Worm (Caenorhabditis elegans) whole organism, late embryonic: ENCODE data around the gene Y73B6BL.12.
A peak's percentile ranks its signal among the peaks of the same experiment; 100 is the strongest.

Experiments
- C08G9.2 ChIP-seq: sonication (generic microtip); optimal IDR thresholded peaks from 2 replicates; lab custom pipeline; 2016; ENCODE audit warnings: mild to moderate bottlenecking, missing genetic modification characterization, moderate library complexity, missing compliant biosample characterization
- C38D4.7 ChIP-seq: fragments of 200-800 bp; sonication (Bioruptor generic); optimal IDR thresholded peaks from 2 replicates; lab custom pipeline; 2018; ENCODE audit warnings: mild to moderate bottlenecking, missing genetic modification characterization, moderate library complexity, missing compliant biosample characterization
- F13H6.1 ChIP-seq: sonication (generic microtip); optimal IDR thresholded peaks from 2 replicates; lab custom pipeline; 2016; ENCODE audit warnings: missing genetic modification characterization, missing compliant biosample characterization
- K02D7.2 ChIP-seq: sonication (generic microtip); optimal IDR thresholded peaks from 2 replicates; lab custom pipeline; 2017; ENCODE audit warnings: mild to moderate bottlenecking, missing genetic modification characterization, missing compliant biosample characterization
- T23F11.4 ChIP-seq: fragments of 200-800 bp; sonication (Bioruptor generic); optimal IDR thresholded peaks from 2 replicates; lab custom pipeline; 2018; ENCODE audit warnings: mild to moderate bottlenecking, missing genetic modification characterization, missing compliant biosample characterization
- Y22D7AL.16 ChIP-seq: sonication (generic microtip); optimal IDR thresholded peaks from 2 replicates; lab custom pipeline; 2016; ENCODE audit warnings: missing genetic modification characterization, missing compliant biosample characterization
- ama-1 ChIP-seq: fragments of 150-350 bp; optimal IDR thresholded peaks from 2 replicates; lab custom pipeline; 2014
- ceh-14 ChIP-seq: sonication (generic microtip); optimal IDR thresholded peaks from 2 replicates; lab custom pipeline; 2016; ENCODE audit warnings: missing genotype, missing genetic modification characterization, missing compliant biosample characterization
- ceh-18 ChIP-seq: sonication (generic microtip); optimal IDR thresholded peaks from 2 replicates; lab custom pipeline; 2016; ENCODE audit warnings: missing genetic modification characterization, missing compliant biosample characterization
- ceh-19 ChIP-seq: fragments of 200-800 bp; sonication (Bioruptor generic); optimal IDR thresholded peaks from 2 replicates; lab custom pipeline; 2018; ENCODE audit warnings: mild to moderate bottlenecking, missing genetic modification characterization, missing compliant biosample characterization
- ceh-22 ChIP-seq: sonication (generic microtip); optimal IDR thresholded peaks from 2 replicates; lab custom pipeline; 2017; ENCODE audit warnings: missing biosample characterization, missing genetic modification characterization
- ceh-24 ChIP-seq: sonication (generic microtip); optimal IDR thresholded peaks from 2 replicates; lab custom pipeline; 2016; ENCODE audit warnings: mild to moderate bottlenecking, missing genetic modification characterization, missing compliant biosample characterization
- ceh-30 ChIP-seq: fragments of 150-350 bp; optimal IDR thresholded peaks from 2 replicates; lab custom pipeline; 2014; ENCODE audit warnings: missing biosample characterization, missing genetic modification characterization
- ceh-31 ChIP-seq: sonication (generic microtip); optimal IDR thresholded peaks from 2 replicates; lab custom pipeline; 2016; ENCODE audit warnings: missing genetic modification characterization, missing compliant biosample characterization
- ceh-48 ChIP-seq: sonication (generic microtip); optimal IDR thresholded peaks from 2 replicates; lab custom pipeline; 2016; ENCODE audit warnings: missing genetic modification characterization, inconsistent platforms, missing compliant biosample characterization
- che-1 ChIP-seq: sonication (generic microtip); optimal IDR thresholded peaks from 2 replicates; lab custom pipeline; 2016; ENCODE audit warnings: mild to moderate bottlenecking, missing genetic modification characterization, missing compliant biosample characterization
- dve-1 ChIP-seq: sonication (generic microtip); optimal IDR thresholded peaks from 2 replicates; lab custom pipeline; 2017; ENCODE audit warnings: antibody characterized with exemption, mild to moderate bottlenecking, missing genetic modification characterization, missing compliant biosample characterization
- elt-4 ChIP-seq: sonication (generic microtip); optimal IDR thresholded peaks from 2 replicates; lab custom pipeline; 2016; ENCODE audit warnings: missing genetic modification characterization, missing compliant biosample characterization
- fax-1 ChIP-seq: sonication (generic microtip); optimal IDR thresholded peaks from 2 replicates; lab custom pipeline; 2016; ENCODE audit warnings: missing genotype, missing genetic modification characterization, missing compliant biosample characterization
- fkh-6 ChIP-seq: sonication (generic microtip); optimal IDR thresholded peaks from 2 replicates; lab custom pipeline; 2016; ENCODE audit warnings: missing genetic modification characterization, missing compliant biosample characterization
- gmeb-2 ChIP-seq: sonication (generic microtip); optimal IDR thresholded peaks from 2 replicates; lab custom pipeline; 2016; ENCODE audit warnings: missing genetic modification characterization, inconsistent platforms, missing compliant biosample characterization
- hlh-13 ChIP-seq: fragments of 200-800 bp; sonication (Bioruptor generic); optimal IDR thresholded peaks from 2 replicates; lab custom pipeline; 2018; ENCODE audit warnings: mild to moderate bottlenecking, missing genetic modification characterization, missing compliant biosample characterization
- hlh-15 ChIP-seq: sonication (generic microtip); optimal IDR thresholded peaks from 2 replicates; lab custom pipeline; 2016; ENCODE audit warnings: missing genetic modification characterization, missing compliant biosample characterization
- hlh-30 ChIP-seq: sonication (generic microtip); optimal IDR thresholded peaks from 2 replicates; lab custom pipeline; 2017; ENCODE audit warnings: antibody characterized with exemption, missing genetic modification characterization, missing compliant biosample characterization; ENCODE audit not compliant: insufficient read depth
- hlh-8 ChIP-seq: sonication (generic microtip); optimal IDR thresholded peaks from 2 replicates; lab custom pipeline; 2016; ENCODE audit warnings: missing genotype, missing genetic modification characterization, missing compliant biosample characterization
- lim-6 ChIP-seq: sonication (generic microtip); optimal IDR thresholded peaks from 2 replicates; lab custom pipeline; 2016; ENCODE audit warnings: missing genetic modification characterization, missing compliant biosample characterization
- lin-11 ChIP-seq: fragments of 200-800 bp; sonication (Bioruptor generic); optimal IDR thresholded peaks from 2 replicates; lab custom pipeline; 2018; ENCODE audit warnings: mild to moderate bottlenecking, missing genetic modification characterization, missing compliant biosample characterization
- madf-2 ChIP-seq: sonication (generic microtip); optimal IDR thresholded peaks from 2 replicates; lab custom pipeline; 2017; ENCODE audit warnings: missing genetic modification characterization, missing compliant biosample characterization
- mec-3 ChIP-seq: sonication (generic microtip); optimal IDR thresholded peaks from 2 replicates; lab custom pipeline; 2016; ENCODE audit warnings: borderline replicate concordance, missing genetic modification characterization, missing compliant biosample characterization
- nfya-1 ChIP-seq: sonication (generic microtip); optimal IDR thresholded peaks from 2 replicates; lab custom pipeline; 2017; ENCODE audit warnings: missing genetic modification characterization, mild to moderate bottlenecking, missing compliant biosample characterization, antibody characterized with exemption, moderate library complexity
- nhr-232 ChIP-seq: sonication (generic microtip); optimal IDR thresholded peaks from 2 replicates; lab custom pipeline; 2016; ENCODE audit warnings: missing genetic modification characterization, missing compliant biosample characterization
- odd-2 ChIP-seq: sonication (generic microtip); optimal IDR thresholded peaks from 2 replicates; lab custom pipeline; 2017; ENCODE audit warnings: antibody characterized with exemption, mild to moderate bottlenecking, missing genetic modification characterization, missing compliant biosample characterization
- pax-1 ChIP-seq: fragments of 150-350 bp; optimal IDR thresholded peaks from 2 replicates; lab custom pipeline; 2014; ENCODE audit warnings: missing biosample characterization, missing genetic modification characterization
- pha-2 ChIP-seq: sonication (generic microtip); optimal IDR thresholded peaks from 2 replicates; lab custom pipeline; 2017; ENCODE audit warnings: mild to moderate bottlenecking, missing genetic modification characterization, missing compliant biosample characterization
- pqm-1 ChIP-seq: sonication (generic microtip); optimal IDR thresholded peaks from 2 replicates; lab custom pipeline; 2016; ENCODE audit warnings: missing genetic modification characterization, missing compliant biosample characterization
- pros-1 ChIP-seq: fragments of 150-350 bp; optimal IDR thresholded peaks from 2 replicates; lab custom pipeline; 2014; ENCODE audit warnings: missing biosample characterization, missing genetic modification reagents, missing genetic modification characterization
- ref-2 ChIP-seq: sonication (generic microtip); optimal IDR thresholded peaks from 2 replicates; lab custom pipeline; 2016; ENCODE audit warnings: missing genetic modification characterization, missing compliant biosample characterization
- rnt-1 ChIP-seq: sonication (generic microtip); optimal IDR thresholded peaks from 2 replicates; lab custom pipeline; 2016; ENCODE audit warnings: missing genetic modification characterization, missing compliant biosample characterization
- syd-9 ChIP-seq: sonication (generic microtip); optimal IDR thresholded peaks from 2 replicates; lab custom pipeline; 2016; ENCODE audit warnings: mild to moderate bottlenecking, missing genetic modification characterization, moderate library complexity, missing compliant biosample characterization
- tbx-2 ChIP-seq: sonication (generic microtip); optimal IDR thresholded peaks from 2 replicates; lab custom pipeline; 2016; ENCODE audit warnings: missing genetic modification characterization, missing compliant biosample characterization
- tbx-7 ChIP-seq: sonication (generic microtip); optimal IDR thresholded peaks from 2 replicates; lab custom pipeline; 2016; ENCODE audit warnings: missing genotype, missing genetic modification characterization, missing compliant biosample characterization
- unc-3 ChIP-seq, 2 experiments: fragments of 200-800 bp in 1 of 2; sonication (Bioruptor generic) in 1 of 2; sonication (generic microtip) in 1 of 2; conservative IDR thresholded peaks in 1 of 2; optimal IDR thresholded peaks in 1 of 2; 2 replicates each; pipeline versions ENCODE4 v1.3.6 to Lab custom; 2016 to 2022; ENCODE audit warnings: missing compliant biosample characterization in 2 of 2, missing genetic modification characterization in 2 of 2, missing genetic modification reagents in 1 of 2
- unc-42 ChIP-seq: sonication (generic microtip); optimal IDR thresholded peaks from 2 replicates; lab custom pipeline; 2016; ENCODE audit warnings: missing genotype, missing genetic modification characterization, missing compliant biosample characterization
- unc-55 ChIP-seq: sonication (generic microtip); optimal IDR thresholded peaks from 2 replicates; lab custom pipeline; 2017; ENCODE audit warnings: missing biosample characterization, missing genetic modification reagents, missing genetic modification characterization
- unc-86 ChIP-seq: sonication (generic microtip); optimal IDR thresholded peaks from 2 replicates; lab custom pipeline; 2016; ENCODE audit warnings: missing genetic modification characterization, missing compliant biosample characterization
- zip-5 ChIP-seq: sonication (generic microtip); optimal IDR thresholded peaks from 2 replicates; lab custom pipeline; 2016; ENCODE audit warnings: missing genetic modification characterization, missing compliant biosample characterization
- ztf-16 ChIP-seq: sonication (generic microtip); optimal IDR thresholded peaks from 2 replicates; lab custom pipeline; 2017; ENCODE audit warnings: missing genetic modification characterization, missing compliant biosample characterization

Y73B6BL.12 gene

ce11 chrIV:6342876-6343275 lies 25.6 kb upstream of the Y73B6BL.12 start, which contains the start of gene Y73B6BL.14:
Gene Y73B6BL.14 (minus strand): TSS chrIV:6342976.
- TF ChIP-seq Y22D7AL.16 (no peak), unc-42 (tag; lab: Kevin White, UChicago) (no peak), fax-1 (no peak), tbx-7 (tag; lab: Kevin White, UChicago) (no peak), C38D4.7 (GFP tag; lab: Kevin White, UChicago) (no peak), ceh-22 (tag; lab: Kevin White, UChicago) (no peak), hlh-13 (no peak), hlh-15 (no peak), elt-4 (tag; lab: Kevin White, UChicago) (no peak), nhr-232 (no peak), pqm-1 (tag; lab: Kevin White, UChicago) (no peak), ceh-48 (tag; lab: Kevin White, UChicago) (no peak), lim-6 (tag; lab: Kevin White, UChicago) (no peak), fkh-6 (tag; lab: Kevin White, UChicago) (no peak), pha-2 (tag; lab: Kevin White, UChicago) (no peak), K02D7.2 (tag; lab: Kevin White, UChicago) (no peak), madf-2 (no peak), pax-1 (tag; lab: Kevin White, UChicago) (no peak), odd-2 (no peak), ceh-19 (GFP tag; lab: Kevin White, UChicago) (no peak)

- TF ChIP-seq mec-3 (tag; lab: Kevin White, UChicago) (no peak), unc-42 (tag; lab: Kevin White, UChicago) (no peak)
Measured at ce11 chrIV:6342431-6342830, 25.2 kb upstream of the Y73B6BL.12 start, which contains the start of gene Y73B6BL.288. Gene Y73B6BL.288 (minus strand): TSS chrIV:6342531.

- no peak for TF ChIP-seq F13H6.1 (tag; lab: Kevin White, UChicago)
- TF ChIP-seq Y22D7AL.16, result no peak
- TF ChIP-seq fkh-6 (tag; lab: Kevin White, UChicago), result no peak
- no peak for TF ChIP-seq gmeb-2 (tag; lab: Kevin White, UChicago)
- no peak for TF ChIP-seq odd-2
- no peak for TF ChIP-seq syd-9 (tag; lab: Kevin White, UChicago)
- TF ChIP-seq T23F11.4 (GFP tag; lab: Kevin White, UChicago), result no peak
- no peak for TF ChIP-seq C08G9.2 (tag; lab: Kevin White, UChicago)
- TF ChIP-seq zip-5 (tag; lab: Kevin White, UChicago), result no peak
- TF ChIP-seq ztf-16 (tag; lab: Kevin White, UChicago), result no peak
- no peak for TF ChIP-seq pqm-1 (tag; lab: Kevin White, UChicago)
- no peak for TF ChIP-seq unc-3 (GFP tag; conservative IDR thresholded peaks at IDR 0.05; lab: Robert Waterston, UW)
- TF ChIP-seq unc-3 (tag; optimal IDR thresholded peaks at IDR 0.05; lab: Kevin White, UChicago), result no peak
- TF ChIP-seq che-1 (tag; lab: Kevin White, UChicago), result no peak
- TF ChIP-seq unc-86 (tag; lab: Kevin White, UChicago), result no peak
- TF ChIP-seq ama-1 (lab: Kevin White, UChicago), result no peak
- no peak for TF ChIP-seq ceh-14 (tag; lab: Kevin White, UChicago)
- no peak for TF ChIP-seq ref-2 (tag; lab: Kevin White, UChicago)
- no peak for TF ChIP-seq unc-42 (tag; lab: Kevin White, UChicago)
- TF ChIP-seq lin-11, result no peak
- TF ChIP-seq ceh-22 (tag; lab: Kevin White, UChicago), result no peak
Measured at ce11 chrIV:6337353-6337752, 20.1 kb upstream of the Y73B6BL.12 start, which contains the start of gene ipla-6. Gene ipla-6 (plus strand): TSS chrIV:6337653.

- TF ChIP-seq hlh-30 (tag; lab: Kevin White, UChicago) (peak; percentile 96), ceh-30 (tag; lab: Kevin White, UChicago) (peak; percentile 47), unc-55 (GFP tag; lab: Kevin White, UChicago) (peak; percentile 91), tbx-7 (tag; lab: Kevin White, UChicago) (no peak), unc-42 (tag; lab: Kevin White, UChicago) (peak; percentile 18), ceh-24 (no peak), ceh-18 (peak; percentile 89), lim-6 (tag; lab: Kevin White, UChicago) (no peak), rnt-1 (tag; lab: Kevin White, UChicago) (peak; percentile 66), nfya-1 (tag; lab: Kevin White, UChicago) (peak; percentile 82), tbx-2 (peak; percentile 51), ref-2 (tag; lab: Kevin White, UChicago) (peak; percentile 68), dve-1 (tag; lab: Kevin White, UChicago) (peak; percentile 25), pax-1 (tag; lab: Kevin White, UChicago) (no peak), hlh-8 (tag; lab: Kevin White, UChicago) (peak; percentile 7), ceh-31 (tag; lab: Kevin White, UChicago) (peak; percentile 56), pros-1 (tag; lab: Kevin White, UChicago) (peak; percentile 38)
Measured at ce11 chrIV:6336748-6337147, 19.5 kb upstream of the Y73B6BL.12 start.
